Fruit fly (Drosophila melanogaster) whole organism, prepupa: ENCODE results near the gene naz.
A peak's percentile ranks its signal among the peaks of the same experiment; 100 is the strongest.

Experiments used
- Blimp-1 ChIP-seq: fragments of 200-800 bp; sonication (Bioruptor generic); optimal IDR thresholded peaks from 3 replicates; lab custom pipeline; 2017; ENCODE audit warnings: missing biosample characterization, missing genetic modification characterization, mild to moderate bottlenecking, moderate library complexity, missing genetic modification reagents
- CG10631 ChIP-seq: fragments of 200-800 bp; sonication (Bioruptor generic); optimal IDR thresholded peaks from 2 replicates; lab custom pipeline; 2016; ENCODE audit warnings: missing biosample characterization, missing genetic modification characterization
- CG10669 ChIP-seq: fragments of 200-800 bp; sonication (Bioruptor generic); optimal IDR thresholded peaks from 3 replicates; lab custom pipeline; 2018; ENCODE audit warnings: missing biosample characterization, mild to moderate bottlenecking, missing genetic modification characterization, moderate library complexity
- CG11294 ChIP-seq: fragments of 200-800 bp; sonication (Bioruptor generic); IDR thresholded peaks from 2 replicates; pipeline ENCODE4 v1.3.6; 2022; ENCODE audit warnings: missing biosample characterization, missing genetic modification characterization
- CG11762 ChIP-seq: fragments of 200-800 bp; sonication (Bioruptor generic); optimal IDR thresholded peaks from 3 replicates; lab custom pipeline; 2016; ENCODE audit warnings: missing biosample characterization, missing genetic modification characterization; ENCODE audit not compliant: insufficient read depth
- CG15336 ChIP-seq: fragments of 200-800 bp; sonication (Bioruptor generic); IDR thresholded peaks from 2 replicates; pipeline ENCODE4 v1.3.6; 2022; ENCODE audit warnings: missing biosample characterization, missing genetic modification characterization
- CG1621 ChIP-seq: fragments of 200-800 bp; sonication (Bioruptor generic); optimal IDR thresholded peaks from 3 replicates; lab custom pipeline; 2018; ENCODE audit warnings: missing biosample characterization, mild to moderate bottlenecking, missing genetic modification characterization
- CG3032 ChIP-seq: fragments of 200-800 bp; optimal IDR thresholded peaks from 2 replicates; lab custom pipeline; 2019; ENCODE audit warnings: missing biosample characterization, mild to moderate bottlenecking, missing genetic modification characterization, moderate library complexity
- CG31627 ChIP-seq: fragments of 200-800 bp; sonication (Bioruptor generic); optimal IDR thresholded peaks from 3 replicates; lab custom pipeline; 2016; ENCODE audit warnings: missing biosample characterization, missing genetic modification characterization
- CG32006 ChIP-seq: fragments of 200-800 bp; sonication (Bioruptor generic); optimal IDR thresholded peaks from 3 replicates; lab custom pipeline; 2017; ENCODE audit warnings: missing biosample characterization, mild to moderate bottlenecking, missing genetic modification characterization
- CG34406 ChIP-seq: fragments of 200-800 bp; sonication (Bioruptor generic); optimal IDR thresholded peaks from 3 replicates; lab custom pipeline; 2016; ENCODE audit warnings: missing biosample characterization, missing genetic modification characterization
- CG3919 ChIP-seq: fragments of 200-800 bp; sonication (Bioruptor generic); optimal IDR thresholded peaks from 3 replicates; lab custom pipeline; 2016; ENCODE audit warnings: missing biosample characterization, missing genetic modification characterization
- CG4318 ChIP-seq: fragments of 200-800 bp; sonication (Bioruptor generic); optimal IDR thresholded peaks from 3 replicates; lab custom pipeline; 2017; ENCODE audit warnings: missing biosample characterization, mild to moderate bottlenecking, missing genetic modification characterization
- CG6163 ChIP-seq: fragments of 200-800 bp; sonication (Bioruptor generic); IDR thresholded peaks from 3 replicates; pipeline ENCODE4 v1.3.6; 2022; ENCODE audit warnings: missing biosample characterization, missing genetic modification characterization
- CG6276 ChIP-seq: fragments of 200-800 bp; sonication (Bioruptor generic); optimal IDR thresholded peaks from 2 replicates; lab custom pipeline; 2017; ENCODE audit warnings: missing biosample characterization, mild to moderate bottlenecking, missing genetic modification characterization
- CG6792 ChIP-seq: fragments of 200-800 bp; sonication (Bioruptor generic); optimal IDR thresholded peaks from 3 replicates; lab custom pipeline; 2016; ENCODE audit warnings: missing biosample characterization, missing genetic modification characterization
- CG7368 ChIP-seq: fragments of 200-800 bp; sonication (Bioruptor generic); optimal IDR thresholded peaks from 3 replicates; lab custom pipeline; 2016; ENCODE audit warnings: missing biosample characterization, missing genetic modification characterization
- CG8119 ChIP-seq: fragments of 200-800 bp; sonication (Bioruptor generic); IDR thresholded peaks from 3 replicates; pipeline ENCODE4 v1.3.6; 2022; ENCODE audit warnings: missing biosample characterization, missing genetic modification characterization
- CG8632 ChIP-seq: fragments of 200-800 bp; sonication (Bioruptor generic); optimal IDR thresholded peaks from 3 replicates; lab custom pipeline; 2016; ENCODE audit warnings: missing biosample characterization, missing genetic modification characterization
- CG9139 ChIP-seq: fragments of 200-800 bp; sonication (Bioruptor generic); optimal IDR thresholded peaks from 3 replicates; lab custom pipeline; 2017; ENCODE audit warnings: missing biosample characterization, mild to moderate bottlenecking, missing genetic modification characterization
- Eip75B ChIP-seq: fragments of 200-800 bp; sonication (Bioruptor generic); optimal IDR thresholded peaks from 3 replicates; lab custom pipeline; 2016; ENCODE audit warnings: missing biosample characterization, missing genetic modification characterization
- Eip78C ChIP-seq: fragments of 200-800 bp; sonication (Bioruptor generic); peaks from one replicate; lab custom pipeline; 2016; ENCODE audit warnings: missing biosample characterization, missing genetic modification characterization
- Ets21C ChIP-seq: fragments of 200-800 bp; sonication (Bioruptor generic); optimal IDR thresholded peaks from 3 replicates; lab custom pipeline; 2016; ENCODE audit warnings: missing biosample characterization, missing genetic modification characterization
- Ets96B ChIP-seq: fragments of 200-800 bp; optimal IDR thresholded peaks from 2 replicates; lab custom pipeline; 2019; ENCODE audit warnings: missing biosample characterization, mild to moderate bottlenecking, missing genetic modification characterization, moderate library complexity
- Gug ChIP-seq: fragments of 200-800 bp; sonication (Bioruptor generic); IDR thresholded peaks from 2 replicates; pipeline ENCODE4 v1.3.6; 2022; ENCODE audit warnings: missing biosample characterization, missing genetic modification characterization
- Hr39 ChIP-seq: fragments of 200-800 bp; sonication (Bioruptor generic); optimal IDR thresholded peaks from 2 replicates; lab custom pipeline; 2016; ENCODE audit warnings: missing biosample characterization, missing genetic modification characterization
- Hr4 ChIP-seq: fragments of 200-800 bp; sonication (Bioruptor generic); optimal IDR thresholded peaks from 3 replicates; lab custom pipeline; 2016; ENCODE audit warnings: missing biosample characterization, missing genetic modification characterization
- Met ChIP-seq: fragments of 200-800 bp; sonication (Bioruptor generic); optimal IDR thresholded peaks from 3 replicates; lab custom pipeline; 2016; ENCODE audit warnings: missing biosample characterization, missing genetic modification characterization
- OdsH ChIP-seq: fragments of 200-800 bp; sonication (Bioruptor generic); optimal IDR thresholded peaks from 3 replicates; lab custom pipeline; 2016; ENCODE audit warnings: missing biosample characterization, missing genetic modification characterization
- Smox ChIP-seq: fragments of 200-800 bp; sonication (Bioruptor generic); optimal IDR thresholded peaks from 3 replicates; lab custom pipeline; 2016; ENCODE audit warnings: missing biosample characterization, missing genetic modification characterization
- Sox14 ChIP-seq: fragments of 200-800 bp; sonication (Bioruptor generic); optimal IDR thresholded peaks from 3 replicates; lab custom pipeline; 2016; ENCODE audit warnings: missing biosample characterization, missing genetic modification characterization
- achi ChIP-seq: fragments of 200-800 bp; sonication (Bioruptor generic); optimal IDR thresholded peaks from 3 replicates; lab custom pipeline; 2016; ENCODE audit warnings: missing biosample characterization, missing genetic modification characterization
- acj6 ChIP-seq: fragments of 200-800 bp; sonication (Bioruptor generic); optimal IDR thresholded peaks from 3 replicates; lab custom pipeline; 2016; ENCODE audit warnings: missing biosample characterization, missing genetic modification characterization
- dac ChIP-seq: fragments of 200-800 bp; sonication (Bioruptor generic); optimal IDR thresholded peaks from 2 replicates; lab custom pipeline; 2017; ENCODE audit warnings: missing biosample characterization, mild to moderate bottlenecking, missing genetic modification characterization
- dsx ChIP-seq: fragments of 200-800 bp; optimal IDR thresholded peaks from 3 replicates; lab custom pipeline; 2019; ENCODE audit warnings: missing biosample characterization, mild to moderate bottlenecking, missing genetic modification characterization, moderate library complexity; ENCODE audit not compliant: poor library complexity, severe bottlenecking
- eg ChIP-seq: fragments of 200-800 bp; sonication (Bioruptor generic); IDR thresholded peaks from 3 replicates; pipeline ENCODE4 v1.3.6; 2022; ENCODE audit warnings: missing biosample characterization, missing genetic modification characterization
- fd59A ChIP-seq: fragments of 200-800 bp; sonication (Bioruptor generic); optimal IDR thresholded peaks from 2 replicates; lab custom pipeline; 2017; ENCODE audit warnings: missing biosample characterization, mild to moderate bottlenecking, missing genetic modification characterization, missing genetic modification reagents
- fkh ChIP-seq: fragments of 200-800 bp; sonication (Bioruptor generic); optimal IDR thresholded peaks from 3 replicates; lab custom pipeline; 2017; ENCODE audit warnings: missing biosample characterization, mild to moderate bottlenecking, missing genetic modification characterization, moderate library complexity
- salr ChIP-seq, 2 experiments: fragments of 200-800 bp; sonication (Bioruptor generic); optimal IDR thresholded peaks; 3 replicates each; lab custom pipeline; 2016 to 2018; ENCODE audit warnings: missing biosample characterization in 2 of 2, missing genetic modification characterization in 2 of 2, mild to moderate bottlenecking in 1 of 2
- svp ChIP-seq: fragments of 200-800 bp; sonication (Bioruptor generic); peaks from one replicate; lab custom pipeline; 2016; ENCODE audit warnings: missing biosample characterization, missing genetic modification characterization
- topi ChIP-seq: fragments of 200-800 bp; sonication (Bioruptor generic); optimal IDR thresholded peaks from 3 replicates; lab custom pipeline; 2016; ENCODE audit warnings: missing biosample characterization, missing genetic modification characterization

Gene naz

dm6 chr3R:18297444-18298297 lies 31.1 kb downstream of the naz start:
- TF ChIP-seq CG10631 (GFP tag; lab: Kevin White, UChicago) = peak; percentile 46
- TF ChIP-seq topi = no peak
- TF ChIP-seq Gug (GFP tag; lab: Robert Waterston, UW) = peak; percentile 41; the same call in 1 of the 2 replicates
- TF ChIP-seq Eip75B (GFP tag; lab: Kevin White, UChicago) = peak; percentile 22
- TF ChIP-seq CG11294 = peak; percentile 33; the same call in 1 of the 2 replicates
- no peak for TF ChIP-seq CG11762
- peak; percentile 24 for TF ChIP-seq CG34406 (GFP tag; lab: Kevin White, UChicago)
- TF ChIP-seq Smox (GFP tag; lab: Kevin White, UChicago) = no peak
- peak; percentile 67 for TF ChIP-seq svp
- TF ChIP-seq fkh (GFP tag; lab: Kevin White, UChicago) = peak; percentile 52
- TF ChIP-seq CG8119 (GFP tag; lab: Robert Waterston, UW) = peak; percentile 42; the same call in 1 of the 3 replicates
- TF ChIP-seq CG6163 (GFP tag; lab: Robert Waterston, UW) = peak; percentile 57; the same call in 1 of the 3 replicates
- peak; percentile 31 for TF ChIP-seq dac
- peak; percentile 6 for TF ChIP-seq fd59A
- no peak for TF ChIP-seq CG6792 (GFP tag; lab: Kevin White, UChicago)
- TF ChIP-seq CG9139 (GFP tag; lab: Kevin White, UChicago) = no peak
- TF ChIP-seq Hr4 (GFP tag; lab: Kevin White, UChicago) = peak; percentile 47
- TF ChIP-seq acj6 (GFP tag; lab: Kevin White, UChicago) = peak; percentile 12
- TF ChIP-seq CG4318 = peak; percentile 19
- TF ChIP-seq eg = peak; percentile 58; the same call in 2 of the 3 replicates
- peak; percentile 12 for TF ChIP-seq CG31627
- peak; percentile 44 for TF ChIP-seq OdsH (GFP tag; lab: Kevin White, UChicago)
- peak; percentile 18 for TF ChIP-seq CG8632 (GFP tag; lab: Kevin White, UChicago)
- peak; percentile 37 for TF ChIP-seq Sox14 (GFP tag; lab: Kevin White, UChicago)
- TF ChIP-seq CG3032 (tag; lab: Kevin White, UChicago) = peak; percentile 13
- TF ChIP-seq CG3919 (GFP tag; lab: Kevin White, UChicago) = no peak
- peak in 1 of 2 experiments; percentile 19 for TF ChIP-seq salr (GFP tag; optimal IDR thresholded peaks at IDR 0.05; lab: Kevin White, UChicago)
- TF ChIP-seq achi = peak; percentile 56
- TF ChIP-seq CG7368 (GFP tag; lab: Kevin White, UChicago) = peak; percentile 4
- TF ChIP-seq CG32006 (GFP tag; lab: Kevin White, UChicago) = peak; percentile 65
- no peak for TF ChIP-seq Ets21C (GFP tag; lab: Kevin White, UChicago)
- TF ChIP-seq CG10669 = peak; percentile 26
- TF ChIP-seq Eip78C (GFP tag; lab: Kevin White, UChicago) = peak; percentile 40
- TF ChIP-seq CG15336 = peak; percentile 47; the same call in 1 of the 2 replicates
- peak; percentile 17 for TF ChIP-seq CG6276 (GFP tag; lab: Kevin White, UChicago)
- TF ChIP-seq Ets96B (tag; lab: Kevin White, UChicago) = no peak

dm6 chr3R:18296737-18297136 lies 32.0 kb downstream of the naz start:
- TF ChIP-seq dsx (peak; percentile 49), CG9139 (GFP tag; lab: Kevin White, UChicago) (no peak), Ets96B (tag; lab: Kevin White, UChicago) (no peak), Gug (GFP tag; lab: Robert Waterston, UW) (no peak), Met (GFP tag; lab: Kevin White, UChicago) (no peak), CG11294 (no peak), Blimp-1 (GFP tag; lab: Kevin White, UChicago) (no peak), CG1621 (tag; lab: Kevin White, UChicago) (no peak), CG6276 (GFP tag; lab: Kevin White, UChicago) (no peak), Eip78C (GFP tag; lab: Kevin White, UChicago) (peak; percentile 18), CG32006 (GFP tag; lab: Kevin White, UChicago) (no peak), eg (no peak), svp (peak; percentile 76), achi (no peak), Hr39 (no peak)
